Fruit fly (Drosophila melanogaster): ENCODE results near the gene lectin-22C.

The lectin-22C gene

DNA sequence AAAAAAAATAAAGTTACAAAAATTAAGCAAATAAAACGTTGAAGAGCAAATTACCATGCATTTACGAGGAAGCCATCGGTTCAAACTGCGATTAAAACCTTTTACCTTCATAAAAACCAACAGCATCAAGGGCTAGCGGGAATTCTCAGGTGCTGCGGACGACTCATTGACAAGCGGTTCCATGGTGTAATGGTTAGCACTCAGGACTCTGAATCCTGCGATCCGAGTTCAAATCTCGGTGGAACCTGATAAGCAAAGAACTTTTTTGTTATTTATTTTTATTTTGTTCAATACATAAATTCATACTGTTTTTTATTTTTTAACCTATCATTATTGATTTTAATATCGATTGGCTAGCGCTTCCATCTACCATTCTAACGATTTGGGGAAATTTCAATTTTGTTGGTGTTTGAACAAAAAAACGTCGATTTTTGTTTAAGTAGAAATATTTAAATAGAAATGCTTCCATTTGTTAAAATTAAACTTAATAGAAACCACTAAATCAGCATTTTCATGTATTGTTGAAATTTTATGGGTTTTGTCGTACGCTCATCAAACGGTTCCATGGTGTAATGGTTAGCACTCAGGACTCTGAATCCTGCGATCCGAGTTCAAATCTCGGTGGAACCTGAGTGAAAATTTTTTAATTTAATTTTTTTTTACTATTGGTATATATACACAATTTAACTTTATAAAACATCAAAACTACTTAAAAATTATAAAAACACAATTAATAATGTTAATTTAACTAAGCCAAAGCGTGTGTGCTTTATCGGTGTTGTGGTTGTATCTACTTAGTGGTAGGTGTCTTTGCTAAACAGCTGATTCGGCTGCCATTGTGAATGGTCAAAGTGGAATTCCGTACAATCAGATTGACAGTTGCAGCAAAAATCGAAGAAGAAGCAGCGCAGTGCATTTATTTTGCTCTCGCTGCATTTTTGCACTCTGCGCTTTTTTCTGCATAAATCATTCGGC, 27.8 kb downstream of the lectin-22C start, which contains the start of gene CG4238 (continued):
- TF ChIP-seq Blimp-1 (GFP tag; optimal IDR thresholded peaks at IDR 0.05), result no peak
- no peak for TF ChIP-seq CG8944 (GFP tag; optimal IDR thresholded peaks at IDR 0.05)
- no peak for TF ChIP-seq hkb (optimal IDR thresholded peaks at IDR 0.05)
- TF ChIP-seq hkb (GFP tag; IDR thresholded peaks at IDR 0.05), result no peak
- no peak for TF ChIP-seq wdn (GFP tag; IDR thresholded peaks at IDR 0.05)
- TF ChIP-seq CG15514 (GFP tag; optimal IDR thresholded peaks at IDR 0.05), result peak; percentile 28
- no peak for TF ChIP-seq cg (GFP tag; optimal IDR thresholded peaks at IDR 0.05)
- peak; percentile 98 for TF ChIP-seq Bdp1 (GFP tag; optimal IDR thresholded peaks at IDR 0.05)
- peak; percentile 12; the same call in 1 of the 2 replicates for TF ChIP-seq inv (GFP tag; IDR thresholded peaks at IDR 0.05; ENCODE audit: partially characterized antibody)
- no peak for TF ChIP-seq sr (GFP tag; IDR thresholded peaks at IDR 0.05)
- TF ChIP-seq CG12236 (GFP tag; optimal IDR thresholded peaks at IDR 0.05), result no peak
- TF ChIP-seq gce (GFP tag; IDR thresholded peaks at IDR 0.05), result no peak
- TF ChIP-seq Meics (GFP tag; optimal IDR thresholded peaks at IDR 0.05), result no peak
- TF ChIP-seq CG12155 (GFP tag; optimal IDR thresholded peaks at IDR 0.05), result peak; percentile 18
- TF ChIP-seq CG3847 (GFP tag; IDR thresholded peaks at IDR 0.05), result no peak
- no peak for TF ChIP-seq bsh (GFP tag; optimal IDR thresholded peaks at IDR 0.05)
- TF ChIP-seq CG18764 (GFP tag; optimal IDR thresholded peaks at IDR 0.05), result no peak
- peak in 1 of 3 experiments; percentile 26 for TF ChIP-seq Stat92E (GFP tag; optimal IDR thresholded peaks at IDR 0.05)
- TF ChIP-seq gcm2 (GFP tag; optimal IDR thresholded peaks at IDR 0.05), result no peak
- TF ChIP-seq vnd (GFP tag; IDR thresholded peaks at IDR 0.05; ENCODE audit: partially characterized antibody), result peak; percentile 51
- no peak for TF ChIP-seq jumu (GFP tag; optimal IDR thresholded peaks at IDR 0.05)
- TF ChIP-seq pzg (GFP tag; optimal IDR thresholded peaks at IDR 0.05), result peak; percentile 48
- TF ChIP-seq CG34224 (GFP tag; IDR thresholded peaks at IDR 0.05; ENCODE audit: partially characterized antibody), result peak; percentile 50; the same call in 1 of the 3 replicates
- TF ChIP-seq hth (optimal IDR thresholded peaks at IDR 0.05), result no peak
- TF ChIP-seq otp (GFP tag; IDR thresholded peaks at IDR 0.05), result no peak
- TF ChIP-seq Opbp (GFP tag; IDR thresholded peaks at IDR 0.05; ENCODE audit: partially characterized antibody), result peak; percentile 79
- TF ChIP-seq BtbVII (GFP tag; optimal IDR thresholded peaks at IDR 0.05), result no peak
- TF ChIP-seq CG10543 (GFP tag; optimal IDR thresholded peaks at IDR 0.05), result no peak
- TF ChIP-seq CG9609 (GFP tag; optimal IDR thresholded peaks at IDR 0.05), result no peak
- TF ChIP-seq CG18619 (GFP tag; optimal IDR thresholded peaks at IDR 0.05), result no peak
- TF ChIP-seq nmo (GFP tag; optimal IDR thresholded peaks at IDR 0.05), result peak; percentile 22
- TF ChIP-seq zen (tag; optimal IDR thresholded peaks at IDR 0.05), result peak; percentile 55
- TF ChIP-seq bowl (GFP tag; IDR thresholded peaks at IDR 0.05), result no peak
- TF ChIP-seq trh (GFP tag; optimal IDR thresholded peaks at IDR 0.05), result no peak
- TF ChIP-seq sc (optimal IDR thresholded peaks at IDR 0.05), result no peak
- TF ChIP-seq sc (GFP tag; optimal IDR thresholded peaks at IDR 0.05), result no peak
- TF ChIP-seq CG9437 (GFP tag; optimal IDR thresholded peaks at IDR 0.05), result no peak
- no peak for TF ChIP-seq Doc2 (GFP tag; IDR thresholded peaks at IDR 0.05)
- TF ChIP-seq NC2α (GFP tag; optimal IDR thresholded peaks at IDR 0.05), result no peak
- no peak for TF ChIP-seq dan (GFP tag; IDR thresholded peaks at IDR 0.05)
- no peak for TF ChIP-seq CG31388 (GFP tag; optimal IDR thresholded peaks at IDR 0.05)
- no peak for TF ChIP-seq CG32772 (GFP tag; IDR thresholded peaks at IDR 0.05)
- no peak for TF ChIP-seq fd64A (GFP tag; optimal IDR thresholded peaks at IDR 0.05)
- no peak for TF ChIP-seq peb (GFP tag; IDR thresholded peaks at IDR 0.05)
- no peak for TF ChIP-seq croc (GFP tag; conservative IDR thresholded peaks at IDR 0.05)
- no peak for TF ChIP-seq CG7839 (tag; optimal IDR thresholded peaks at IDR 0.05)
- no peak for TF ChIP-seq Hr51 (GFP tag; optimal IDR thresholded peaks at IDR 0.05)
- TF ChIP-seq lilli (GFP tag; optimal IDR thresholded peaks at IDR 0.05), result no peak
- no peak for TF ChIP-seq ap (GFP tag; IDR thresholded peaks at IDR 0.05)
